Worm (Caenorhabditis elegans) whole organism, L1 larva: ENCODE results near the gene F54E12.2.

Experiments used
- ama-1 ChIP-seq: fragments of 150-350 bp; optimal IDR thresholded peaks from 2 replicates; lab custom pipeline; 2014
- fos-1 ChIP-seq: fragments of 150-350 bp; optimal IDR thresholded peaks from 2 replicates; lab custom pipeline; 2014; ENCODE audit warnings: missing biosample characterization, missing genetic modification characterization
- mdl-1 ChIP-seq, 2 experiments: fragments of 150-350 bp; optimal IDR thresholded peaks; 2 replicates each; lab custom pipeline; 2014 to 2017; ENCODE audit warnings: missing biosample characterization in 2 of 2, missing genetic modification characterization in 2 of 2, inconsistent platforms in 1 of 2
- nhr-19 ChIP-seq: fragments of 200-800 bp; sonication (Bioruptor generic); conservative IDR thresholded peaks from 2 replicates; pipeline ENCODE4 v1.3.6; 2022; ENCODE audit warnings: missing genetic modification characterization, missing compliant biosample characterization
- pqm-1 ChIP-seq: sonication (generic microtip); optimal IDR thresholded peaks from 3 replicates; lab custom pipeline; 2017; ENCODE audit warnings: missing biosample characterization, missing genetic modification characterization
- snpc-4 ChIP-seq: fragments of 150-350 bp; optimal IDR thresholded peaks from 2 replicates; lab custom pipeline; 2014; ENCODE audit warnings: missing biosample characterization, missing genetic modification characterization
- unc-130 ChIP-seq: fragments of 150-350 bp; optimal IDR thresholded peaks from 2 replicates; lab custom pipeline; 2017; ENCODE audit warnings: missing biosample characterization, missing genetic modification characterization, inconsistent platforms
- unc-30 ChIP-seq: sonication (generic microtip); optimal IDR thresholded peaks from 2 replicates; lab custom pipeline; 2017; ENCODE audit warnings: missing biosample characterization, missing genetic modification characterization
- zag-1 ChIP-seq: fragments of 150-350 bp; optimal IDR thresholded peaks from 2 replicates; lab custom pipeline; 2014; ENCODE audit warnings: missing biosample characterization, missing genetic modification characterization

DNA sequence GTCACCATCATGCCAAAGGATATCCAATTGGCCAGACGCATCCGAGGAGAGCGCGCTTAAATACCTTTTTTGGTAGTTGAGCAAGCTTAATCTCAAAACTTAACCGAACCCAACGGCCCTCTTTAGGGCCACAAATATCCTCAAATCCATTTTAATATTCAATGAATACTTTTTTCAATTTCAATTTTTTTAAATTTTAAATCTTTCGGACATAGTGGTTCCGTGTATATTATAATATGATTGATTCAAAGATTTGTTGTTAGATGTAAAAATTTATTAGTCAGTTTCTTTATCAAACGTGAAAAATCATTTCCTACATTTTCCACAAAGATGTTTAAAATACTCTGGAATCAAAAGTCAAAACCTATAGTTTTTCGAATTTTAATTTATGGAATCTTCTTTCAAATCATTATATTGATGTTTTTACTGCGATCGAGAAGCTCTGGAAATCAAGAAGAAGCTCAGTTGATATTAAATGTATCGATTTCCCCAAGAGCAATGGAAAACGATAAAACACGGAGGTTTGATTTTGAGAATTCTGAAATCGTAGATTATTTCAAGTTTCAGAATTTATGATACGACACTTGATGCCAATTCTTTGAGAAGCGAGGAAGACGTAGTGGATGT is 9.9 kb downstream of the F54E12.2 start, which contains the start of gene B0035.21:
- TF ChIP-seq ama-1 (lab: Kevin White, UChicago) (no peak), zag-1 (tag; lab: Kevin White, UChicago) (no peak), snpc-4 (tag; lab: Kevin White, UChicago) (no peak), mdl-1 (tag; optimal IDR thresholded peaks at IDR 0.05; lab: Kevin White, UChicago) (no peak), pqm-1 (no peak), unc-130 (tag; lab: Kevin White, UChicago) (no peak), fos-1 (tag; lab: Kevin White, UChicago) (no peak), nhr-19 (no peak), unc-30 (tag; lab: Kevin White, UChicago) (no peak)
